Worm (Caenorhabditis elegans) whole organism, L4 larva: ENCODE results near the gene T20B5.2.

ENCODE experiments used
- D1046.2 ChIP-seq: fragments of 200-800 bp; sonication (Bioruptor generic); IDR thresholded peaks from 2 replicates; pipeline ENCODE4 v1.3.6; 2022; ENCODE audit warnings: missing genetic modification characterization, missing compliant biosample characterization
- F10B5.3 ChIP-seq: sonication (generic microtip); optimal IDR thresholded peaks from 2 replicates; lab custom pipeline; 2016; ENCODE audit warnings: mild to moderate bottlenecking, missing genetic modification characterization, missing compliant biosample characterization
- F49E8.2 ChIP-seq: sonication (generic microtip); optimal IDR thresholded peaks from 2 replicates; lab custom pipeline; 2016; ENCODE audit warnings: missing compliant biosample characterization, mild to moderate bottlenecking, missing genetic modification characterization, borderline replicate concordance
- R02D3.7 ChIP-seq: fragments of 150-350 bp; sonication (generic microtip); optimal IDR thresholded peaks from 3 replicates; lab custom pipeline; 2014; ENCODE audit warnings: missing biosample characterization, missing genetic modification characterization
- T20F7.1 ChIP-seq: fragments of 200-800 bp; sonication (Bioruptor generic); optimal IDR thresholded peaks from 2 replicates; lab custom pipeline; 2018; ENCODE audit warnings: mild to moderate bottlenecking, missing genetic modification characterization, missing compliant biosample characterization
- Y5F2A.4 ChIP-seq: fragments of 200-800 bp; sonication (Bioruptor generic); optimal IDR thresholded peaks from 2 replicates; lab custom pipeline; 2018; ENCODE audit warnings: mild to moderate bottlenecking, missing genetic modification characterization, missing compliant biosample characterization
- ZK337.2 ChIP-seq: fragments of 200-800 bp; sonication (Bioruptor generic); IDR thresholded peaks from 2 replicates; pipeline ENCODE4 v1.3.6; 2022; ENCODE audit warnings: missing genetic modification reagents, missing genetic modification characterization, missing compliant biosample characterization
- aha-1 ChIP-seq: fragments of 150-350 bp; peaks from one replicate; lab custom pipeline; 2014; ENCODE audit warnings: missing biosample characterization, missing genetic modification characterization
- aly-2 ChIP-seq: sonication (generic microtip); optimal IDR thresholded peaks from 2 replicates; lab custom pipeline; 2018; ENCODE audit warnings: missing biosample characterization, missing genetic modification characterization
- ama-1 ChIP-seq: fragments of 150-350 bp; optimal IDR thresholded peaks from 2 replicates; lab custom pipeline; 2014; ENCODE audit warnings: inconsistent platforms, mixed read lengths
- arid-1 ChIP-seq: fragments of 200-800 bp; sonication (Bioruptor generic); conservative IDR thresholded peaks from 2 replicates; pipeline ENCODE4 v1.3.6; 2022; ENCODE audit warnings: missing genetic modification reagents, missing genetic modification characterization, missing compliant biosample characterization
- attf-4 ChIP-seq: sonication (generic microtip); optimal IDR thresholded peaks from 3 replicates; lab custom pipeline; 2017; ENCODE audit warnings: missing biosample characterization, missing genetic modification characterization
- ceh-20 ChIP-seq: fragments of 200-800 bp; sonication (Bioruptor generic); IDR thresholded peaks from 2 replicates; pipeline ENCODE4 v1.3.6; 2022; ENCODE audit warnings: missing genetic modification reagents, missing genetic modification characterization, missing compliant biosample characterization
- ceh-28 ChIP-seq: fragments of 150-350 bp; optimal IDR thresholded peaks from 2 replicates; lab custom pipeline; 2014; ENCODE audit warnings: missing biosample characterization, missing genetic modification reagents, missing genetic modification characterization
- ceh-44 ChIP-seq: fragments of 200-800 bp; sonication (Bioruptor generic); IDR thresholded peaks from 2 replicates; pipeline ENCODE4 v1.3.6; 2022; ENCODE audit warnings: missing genetic modification reagents, missing genetic modification characterization, missing compliant biosample characterization
- ceh-82 ChIP-seq: sonication (generic microtip); optimal IDR thresholded peaks from 2 replicates; lab custom pipeline; 2017; ENCODE audit warnings: missing biosample characterization, missing genetic modification characterization
- ces-1 ChIP-seq: fragments of 150-350 bp; sonication (generic microtip); optimal IDR thresholded peaks from 4 replicates; lab custom pipeline; 2014; ENCODE audit warnings: missing biosample characterization, missing genetic modification reagents, missing genetic modification characterization
- ctbp-1 ChIP-seq: fragments of 200-800 bp; sonication (Bioruptor generic); IDR thresholded peaks from 2 replicates; pipeline ENCODE4 v1.3.6; 2022; ENCODE audit warnings: missing genetic modification reagents, missing genetic modification characterization, missing compliant biosample characterization
- daf-12 ChIP-seq: fragments of 150-350 bp; optimal IDR thresholded peaks from 2 replicates; lab custom pipeline; 2014; ENCODE audit warnings: missing biosample characterization, missing genetic modification reagents, missing genetic modification characterization
- daf-19 ChIP-seq: fragments of 200-800 bp; sonication (Bioruptor generic); conservative IDR thresholded peaks from 2 replicates; pipeline ENCODE4 v1.3.6; 2022; ENCODE audit warnings: missing genetic modification characterization, missing compliant biosample characterization
- dmd-6 ChIP-seq: fragments of 200-800 bp; sonication (Bioruptor generic); IDR thresholded peaks from 2 replicates; pipeline ENCODE4 v1.3.6; 2022; ENCODE audit warnings: missing genetic modification reagents, missing genetic modification characterization, missing compliant biosample characterization
- duxl-1 ChIP-seq: sonication (generic microtip); optimal IDR thresholded peaks from 2 replicates; lab custom pipeline; 2016; ENCODE audit warnings: mild to moderate bottlenecking, missing genetic modification characterization, moderate library complexity, missing compliant biosample characterization; ENCODE audit not compliant: poor library complexity
- dve-1 ChIP-seq: sonication (generic microtip); optimal IDR thresholded peaks from 2 replicates; lab custom pipeline; 2017; ENCODE audit warnings: antibody characterized with exemption, mild to moderate bottlenecking, missing genetic modification characterization, missing compliant biosample characterization; ENCODE audit not compliant: insufficient read depth
- egl-27 ChIP-seq: sonication (generic microtip); optimal IDR thresholded peaks from 3 replicates; lab custom pipeline; 2017; ENCODE audit warnings: missing biosample characterization, missing genetic modification reagents, missing genetic modification characterization
- egl-43 ChIP-seq: fragments of 200-800 bp; sonication (Bioruptor generic); IDR thresholded peaks from 2 replicates; pipeline ENCODE4 v1.3.6; 2022; ENCODE audit warnings: missing genetic modification reagents, missing genetic modification characterization, missing compliant biosample characterization
- fkh-10 ChIP-seq: fragments of 150-350 bp; optimal IDR thresholded peaks from 2 replicates; lab custom pipeline; 2014; ENCODE audit warnings: missing biosample characterization, missing genetic modification reagents, missing genetic modification characterization
- fos-1 ChIP-seq: fragments of 150-350 bp; optimal IDR thresholded peaks from 2 replicates; lab custom pipeline; 2014; ENCODE audit warnings: missing biosample characterization, missing genetic modification characterization
- hmg-1.1 ChIP-seq: fragments of 200-800 bp; sonication (Bioruptor generic); IDR thresholded peaks from 2 replicates; pipeline ENCODE4 v1.3.6; 2022; ENCODE audit warnings: missing genetic modification reagents, missing genetic modification characterization, missing compliant biosample characterization
- lim-7 ChIP-seq: fragments of 200-800 bp; sonication (Bioruptor generic); IDR thresholded peaks from 2 replicates; pipeline ENCODE4 v1.3.6; 2022; ENCODE audit warnings: missing genetic modification characterization, missing compliant biosample characterization
- lin-13 ChIP-seq: fragments of 150-350 bp; optimal IDR thresholded peaks from 2 replicates; lab custom pipeline; 2014; ENCODE audit warnings: missing biosample characterization, missing genetic modification reagents, missing genetic modification characterization
- mdt-29 ChIP-seq: fragments of 200-800 bp; sonication (Bioruptor generic); IDR thresholded peaks from 2 replicates; pipeline ENCODE4 v1.3.6; 2022; ENCODE audit warnings: missing genetic modification reagents, missing genetic modification characterization, missing compliant biosample characterization
- mes-2 ChIP-seq: sonication (generic microtip); optimal IDR thresholded peaks from 2 replicates; lab custom pipeline; 2016; ENCODE audit warnings: missing genotype, mild to moderate bottlenecking, missing genetic modification characterization, missing compliant biosample characterization; ENCODE audit not compliant: poor library complexity, severe bottlenecking
- mxl-2 ChIP-seq: fragments of 200-800 bp; sonication (Bioruptor generic); conservative IDR thresholded peaks from 2 replicates; pipeline ENCODE4 v1.3.6; 2022; ENCODE audit warnings: missing genetic modification reagents, missing genetic modification characterization, missing compliant biosample characterization
- mxl-3 ChIP-seq: fragments of 200-800 bp; sonication (Bioruptor generic); optimal IDR thresholded peaks from 2 replicates; lab custom pipeline; 2018; ENCODE audit warnings: mild to moderate bottlenecking, missing genetic modification characterization, missing compliant biosample characterization
- nhr-11 ChIP-seq: fragments of 150-350 bp; optimal IDR thresholded peaks from 2 replicates; lab custom pipeline; 2014; ENCODE audit warnings: missing biosample characterization, missing genetic modification characterization
- nhr-42 ChIP-seq: fragments of 200-800 bp; sonication (Bioruptor generic); IDR thresholded peaks from 2 replicates; pipeline ENCODE4 v1.3.6; 2022; ENCODE audit warnings: missing genetic modification characterization, missing compliant biosample characterization
- nhr-48 ChIP-seq: sonication (generic microtip); optimal IDR thresholded peaks from 2 replicates; lab custom pipeline; 2016; ENCODE audit warnings: mild to moderate bottlenecking, missing genetic modification characterization, missing compliant biosample characterization
- nhr-76 ChIP-seq: fragments of 150-350 bp; optimal IDR thresholded peaks from 2 replicates; lab custom pipeline; 2014; ENCODE audit warnings: missing biosample characterization, missing genetic modification characterization
- pha-4 ChIP-seq, 2 experiments: fragments of 150-350 bp in 1 of 2; fragments of 200-800 bp in 1 of 2; sonication (Bioruptor generic) in 1 of 2; IDR thresholded peaks in 1 of 2; optimal IDR thresholded peaks in 1 of 2; 2 replicates each; pipeline versions ENCODE4 v1.3.6 to Lab custom; 2014 to 2022; ENCODE audit warnings: missing genetic modification characterization in 2 of 2, missing genetic modification reagents in 2 of 2, missing biosample characterization in 1 of 2, missing compliant biosample characterization in 1 of 2
- saeg-2 ChIP-seq: fragments of 200-800 bp; sonication (Bioruptor generic); IDR thresholded peaks from 2 replicates; pipeline ENCODE4 v1.3.6; 2022; ENCODE audit warnings: missing genetic modification reagents, missing genetic modification characterization, missing compliant biosample characterization
- spr-1 ChIP-seq: sonication (generic microtip); optimal IDR thresholded peaks from 2 replicates; lab custom pipeline; 2016; ENCODE audit warnings: mild to moderate bottlenecking, missing genetic modification characterization, missing compliant biosample characterization
- tag-97 ChIP-seq: fragments of 200-800 bp; sonication (Bioruptor generic); IDR thresholded peaks from 2 replicates; pipeline ENCODE4 v1.3.6; 2022; ENCODE audit warnings: missing genetic modification characterization, missing compliant biosample characterization
- unc-39 ChIP-seq: sonication (generic microtip); optimal IDR thresholded peaks from 2 replicates; lab custom pipeline; 2017; ENCODE audit warnings: missing biosample characterization, missing genetic modification characterization
- unc-62 ChIP-seq, 3 experiments: fragments of 150-350 bp in 1 of 3; sonication (generic microtip); optimal IDR thresholded peaks in 2 of 3; peaks in 1 of 3; 1 replicate in 1 of 3; 2 replicates in 2 of 3; lab custom pipeline; 2014 to 2017; ENCODE audit warnings: missing biosample characterization in 3 of 3, missing genetic modification characterization in 3 of 3, missing genetic modification reagents in 3 of 3, missing genotype in 1 of 3
- zag-1 ChIP-seq: fragments of 150-350 bp; optimal IDR thresholded peaks from 2 replicates; lab custom pipeline; 2014; ENCODE audit warnings: missing biosample characterization, missing genetic modification characterization
- zip-11 ChIP-seq: fragments of 200-800 bp; sonication (Bioruptor generic); IDR thresholded peaks from 2 replicates; pipeline ENCODE4 v1.3.6; 2022; ENCODE audit warnings: missing genetic modification characterization, missing compliant biosample characterization

Gene T20B5.2

ce11 chrX:9347380-9347979 is 16.5 kb downstream of the T20B5.2 start, which contains the start of gene oga-1 (continued):
- TF ChIP-seq lin-13 (GFP tag; lab: Kevin White, UChicago) (peak; percentile 52), mxl-3 (GFP tag; lab: Kevin White, UChicago) (peak; percentile 77), nhr-76 (tag; lab: Kevin White, UChicago) (no peak), egl-43 (GFP tag; lab: Robert Waterston, UW) (no peak), spr-1 (tag; lab: Kevin White, UChicago) (no peak), tag-97 (GFP tag; lab: Robert Waterston, UW) (no peak), attf-4 (tag; lab: Kevin White, UChicago) (no peak), nhr-48 (tag; lab: Kevin White, UChicago) (no peak), unc-39 (tag; lab: Kevin White, UChicago) (no peak), lim-7 (GFP tag; lab: Robert Waterston, UW) (no peak), zag-1 (tag; lab: Kevin White, UChicago) (no peak), ZK337.2 (GFP tag; lab: Robert Waterston, UW) (no peak), mdt-29 (GFP tag; lab: Robert Waterston, UW) (peak; percentile 95), egl-27 (tag; lab: Kevin White, UChicago) (no peak), Y5F2A.4 (GFP tag; lab: Kevin White, UChicago) (no peak), D1046.2 (GFP tag; lab: Robert Waterston, UW) (no peak), aly-2 (tag; lab: Kevin White, UChicago) (no peak), mxl-2 (GFP tag; lab: Robert Waterston, UW) (no peak), ctbp-1 (GFP tag; lab: Robert Waterston, UW) (no peak), fos-1 (no peak), aha-1 (tag; lab: Kevin White, UChicago) (peak; percentile 83), pha-4 (GFP tag; IDR thresholded peaks at IDR 0.05; lab: Robert Waterston, UW) (no peak), pha-4 (tag; optimal IDR thresholded peaks at IDR 0.05; lab: Kevin White, UChicago) (peak; percentile 91), F10B5.3 (no peak), dmd-6 (peak; percentile 85), nhr-42 (GFP tag; lab: Robert Waterston, UW) (peak; percentile 50; the same call in 1 of the 2 replicates), ceh-28 (no peak), zip-11 (no peak), ama-1 (no peak), daf-12 (tag; lab: Kevin White, UChicago) (no peak), F49E8.2 (tag; lab: Kevin White, UChicago) (no peak), T20F7.1 (GFP tag; lab: Kevin White, UChicago) (peak; percentile 66), ceh-44 (no peak), ceh-82 (tag; lab: Kevin White, UChicago) (no peak), arid-1 (GFP tag; lab: Robert Waterston, UW) (no peak)

ce11 chrX:9349844-9350556 is 19.0 kb downstream of the T20B5.2 start, which contains the start of gene flp-20:
Gene flp-20 (minus strand): TSS chrX:9349894.
- TF ChIP-seq aha-1 (tag; lab: Kevin White, UChicago) (peak; percentile 72), daf-19 (GFP tag; lab: Robert Waterston, UW) (no peak)

ce11 chrX:9361136-9361535 is 30.2 kb downstream of the T20B5.2 start:
- no peak for TF ChIP-seq ceh-28
- no peak for TF ChIP-seq egl-27 (tag; lab: Kevin White, UChicago)
- peak; percentile 23 for TF ChIP-seq ces-1
- peak; percentile 49 for TF ChIP-seq fkh-10 (GFP tag; lab: Kevin White, UChicago)
- no peak for TF ChIP-seq dve-1
- TF ChIP-seq nhr-11 (tag; lab: Kevin White, UChicago), result no peak
- TF ChIP-seq mes-2, result no peak
- TF ChIP-seq ceh-82 (tag; lab: Kevin White, UChicago), result no peak
- TF ChIP-seq R02D3.7 (tag; lab: Kevin White, UChicago), result no peak
- TF ChIP-seq duxl-1 (tag; lab: Kevin White, UChicago), result no peak
- no peak for TF ChIP-seq saeg-2 (GFP tag; lab: Robert Waterston, UW)
- no peak for TF ChIP-seq ceh-20 (GFP tag; lab: Robert Waterston, UW)
- TF ChIP-seq hmg-1.1 (GFP tag; lab: Robert Waterston, UW), result no peak
- TF ChIP-seq unc-62 (GFP tag; optimal IDR thresholded peaks at IDR 0.05 in 1 of 2; lab: Kevin White, UChicago), result no peak
- TF ChIP-seq unc-62 (tag; optimal IDR thresholded peaks at IDR 0.05; lab: Kevin White, UChicago), result no peak
- TF ChIP-seq T20F7.1 (GFP tag; lab: Kevin White, UChicago), result no peak
- TF ChIP-seq, all 104 proteins: peak for 2
